Worm (Caenorhabditis elegans) whole organism, dauer: ENCODE data around the gene hda-11.

ENCODE experiments used
- unc-62 ChIP-seq: sonication (generic microtip); optimal IDR thresholded peaks from 2 replicates; lab custom pipeline; 2017; ENCODE audit warnings: missing biosample characterization, missing genetic modification reagents, missing genetic modification characterization

Gene hda-11

DNA sequence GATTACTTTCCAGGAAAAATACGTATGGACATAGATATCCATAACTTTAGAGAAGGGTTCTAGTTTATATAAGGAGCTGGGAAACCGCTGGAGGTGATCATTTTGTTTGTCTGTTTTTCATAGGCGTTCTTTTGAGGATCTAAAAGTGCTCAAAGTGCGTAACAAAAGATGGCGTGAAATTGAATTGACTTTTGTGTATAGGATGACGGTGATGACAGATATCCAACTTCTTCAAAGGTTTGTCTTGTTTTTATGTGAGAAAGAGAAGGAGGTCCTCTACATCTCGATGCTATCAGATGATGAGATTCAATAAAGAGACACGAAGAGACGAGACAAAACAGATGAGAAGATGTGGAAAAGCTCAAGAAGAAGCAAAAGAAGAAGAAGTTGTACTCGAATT, 9.3 kb upstream of the hda-11 start:
- no peak for TF ChIP-seq unc-62 (GFP tag; lab: Kevin White, UChicago)

DNA sequence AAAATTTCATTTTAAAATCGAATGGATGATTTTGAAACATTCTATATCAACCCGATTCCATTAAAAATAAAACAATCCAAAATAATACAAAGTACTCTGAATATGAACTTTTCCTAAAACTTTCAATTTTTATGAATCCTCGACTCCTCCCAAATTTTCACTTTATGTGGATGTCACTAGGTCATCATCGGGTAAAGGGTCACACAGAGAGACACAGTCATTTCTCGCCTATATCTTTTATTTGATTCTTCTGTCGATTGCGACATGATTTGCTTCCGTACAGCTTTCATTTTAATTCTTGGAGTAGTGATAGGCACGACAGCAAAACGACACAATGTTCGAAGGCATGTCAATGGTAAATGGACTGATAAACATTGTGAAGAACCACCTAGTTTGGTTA, 2.5 kb downstream of the hda-11 start, which contains the start of gene F25D1.3:
TSS of gene F25D1.3 (plus strand) at position 225 of the 400 bp plus-strand sequence.
- no peak for TF ChIP-seq unc-62 (GFP tag; lab: Kevin White, UChicago)

DNA sequence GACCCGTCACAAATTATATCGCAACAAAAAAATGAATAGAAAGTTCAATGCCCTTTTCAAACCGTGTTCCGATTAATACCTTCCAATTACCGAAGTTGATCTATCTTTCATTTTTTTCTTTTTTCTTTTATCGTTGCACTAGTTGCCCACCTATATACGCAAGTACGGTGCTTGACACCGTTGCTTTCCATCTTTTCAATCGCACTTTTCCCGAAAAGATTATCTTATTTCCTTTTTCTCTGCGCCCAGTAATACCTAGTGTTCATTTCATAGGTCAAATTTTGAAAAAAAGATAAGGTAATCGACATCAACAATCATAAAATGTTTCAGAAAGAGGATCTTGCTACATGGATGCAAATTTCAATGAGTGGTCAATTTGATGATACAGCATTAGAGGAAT, 3.6 kb downstream of the hda-11 start:
- TF ChIP-seq unc-62 (GFP tag; lab: Kevin White, UChicago): no peak

DNA sequence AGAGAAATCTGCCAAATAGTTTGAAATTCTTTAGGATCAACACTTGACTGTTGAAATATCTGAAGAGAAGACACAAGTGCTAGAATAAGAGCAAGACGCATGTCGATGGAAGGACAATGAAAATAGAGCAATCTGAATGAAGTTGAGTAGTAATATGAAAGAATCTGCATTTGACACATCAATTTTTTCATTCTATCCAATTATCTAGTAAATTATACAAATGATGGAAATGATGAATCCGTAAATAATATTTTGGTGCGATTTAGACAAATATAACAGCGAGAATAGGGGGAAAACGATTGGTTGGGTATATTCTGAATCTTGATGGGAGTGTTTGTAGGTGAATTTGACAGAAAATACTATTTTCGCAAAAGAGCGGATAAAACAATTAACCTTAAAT, 6.7 kb downstream of the hda-11 start, which contains the start of gene txt-10:
TSS of gene txt-10 (minus strand) at position 101 of the 400 bp plus-strand sequence.
- TF ChIP-seq unc-62 (GFP tag; lab: Kevin White, UChicago): no peak

DNA sequence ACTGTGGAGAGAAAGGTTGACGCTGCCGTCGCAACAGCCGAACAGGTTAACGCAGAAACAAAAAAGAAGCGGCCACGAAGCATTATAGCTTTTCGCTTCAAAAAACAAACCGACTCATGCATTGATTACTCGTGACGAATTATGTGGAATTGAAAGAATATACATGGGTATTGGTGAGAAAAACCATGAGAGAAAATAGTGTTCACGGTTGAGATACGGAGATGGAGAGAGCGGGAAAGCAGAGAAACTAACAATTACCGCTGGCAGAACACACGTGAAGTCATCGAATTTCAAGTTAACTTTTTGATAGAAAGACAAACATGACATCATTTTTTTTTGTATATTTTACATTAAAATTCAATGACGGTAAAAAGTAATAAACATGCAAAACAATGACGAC, 9.3 kb downstream of the hda-11 start:
- no peak for TF ChIP-seq unc-62 (GFP tag; lab: Kevin White, UChicago)

DNA sequence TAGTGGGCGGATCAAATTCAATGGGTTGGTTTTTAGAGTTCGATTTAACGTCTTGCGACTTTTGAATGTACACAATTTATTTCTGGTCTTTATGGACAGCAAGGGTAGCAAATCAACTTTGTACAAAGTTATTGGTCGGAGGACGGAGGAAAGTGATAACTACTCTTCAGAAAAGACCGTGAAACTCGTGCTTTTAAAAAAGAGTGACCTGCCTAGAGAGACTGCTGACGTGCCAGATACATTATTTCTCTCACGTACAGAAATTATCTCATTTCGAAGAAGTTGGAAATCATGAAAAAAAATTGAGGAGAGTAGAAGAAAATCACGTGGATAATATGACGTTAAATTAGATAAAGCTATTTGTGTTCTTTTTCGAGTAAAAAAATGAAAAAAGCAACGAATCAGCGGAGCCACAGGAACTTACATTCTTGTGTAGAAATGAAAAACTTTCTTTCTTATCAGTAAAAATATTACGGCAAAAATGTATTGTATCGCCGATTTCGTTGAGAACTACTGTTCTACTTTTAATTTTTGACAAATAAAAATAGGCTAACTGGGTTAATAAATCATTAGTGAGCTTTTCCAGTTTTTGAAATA, 10.2 kb downstream of the hda-11 start, which contains the start of gene ppm-1.A:
TSS of gene ppm-1.A (minus strand) at position 294 of the 597 bp plus-strand sequence.
- no peak for TF ChIP-seq unc-62 (GFP tag; lab: Kevin White, UChicago)

DNA sequence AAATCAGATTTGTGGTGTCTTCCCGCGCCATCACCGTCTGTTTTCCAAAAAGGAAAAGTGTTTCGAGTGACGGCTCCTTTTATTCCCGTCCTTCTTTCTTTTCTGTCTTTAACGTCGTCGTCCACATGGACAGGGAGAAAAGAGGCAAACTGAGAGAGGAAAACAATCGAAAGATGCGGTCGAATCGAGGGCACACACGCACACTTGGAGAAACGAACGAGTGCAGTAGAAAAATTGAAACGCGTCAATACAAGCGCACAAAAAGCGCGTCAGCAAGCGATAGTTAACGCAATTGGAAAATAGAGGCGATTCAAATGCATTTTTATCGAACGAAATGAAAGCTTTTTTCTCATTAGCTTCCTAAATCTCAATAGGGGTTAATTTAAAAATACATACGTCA, 10.8 kb downstream of the hda-11 start:
- TF ChIP-seq unc-62 (GFP tag; lab: Kevin White, UChicago): no peak

DNA sequence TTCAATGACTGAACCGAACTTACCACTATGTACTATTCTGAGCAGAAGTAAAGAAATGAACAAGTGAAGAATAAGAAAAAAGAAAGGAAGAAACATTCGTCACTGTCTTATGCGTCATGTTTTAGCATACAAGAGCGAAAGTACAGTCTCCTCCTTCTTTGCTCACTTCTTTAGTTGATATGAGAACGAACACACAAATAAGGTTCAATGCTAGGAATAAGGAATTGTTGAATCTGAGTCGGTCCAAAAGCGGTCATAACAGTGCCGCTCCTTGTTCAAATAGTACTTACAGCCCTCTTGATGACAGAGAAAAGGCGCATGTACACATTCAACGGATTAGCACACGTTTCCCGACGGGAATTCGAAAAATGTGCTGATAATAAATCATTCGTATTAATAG, 13.1 kb downstream of the hda-11 start, which contains the start of gene F25D1.8:
TSS of gene F25D1.8 (plus strand) at position 301 of the 400 bp plus-strand sequence.
- TF ChIP-seq unc-62 (GFP tag; lab: Kevin White, UChicago): no peak

DNA sequence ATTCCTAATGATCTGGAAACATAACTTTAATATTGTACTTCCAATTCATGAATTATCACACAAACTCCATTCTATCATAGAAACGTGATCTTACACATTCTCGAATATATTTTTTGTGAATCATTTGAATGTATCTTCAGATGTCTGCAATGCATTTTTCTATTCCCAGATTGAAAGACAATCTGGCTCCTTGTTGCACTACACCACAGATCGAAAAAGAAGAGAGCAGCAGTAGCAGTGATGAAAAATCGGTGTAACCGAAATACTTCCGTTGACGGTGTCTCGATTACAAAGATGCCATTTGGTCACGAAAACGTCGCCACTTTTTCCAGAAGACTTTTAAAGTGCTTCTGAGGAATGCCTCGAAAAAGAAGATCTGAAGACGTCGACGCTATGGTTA, 14.0 kb downstream of the hda-11 start, which contains the start of gene degt-1:
TSS of gene degt-1 (plus strand) at position 301 of the 400 bp plus-strand sequence.
- TF ChIP-seq unc-62 (GFP tag; lab: Kevin White, UChicago): no peak

DNA sequence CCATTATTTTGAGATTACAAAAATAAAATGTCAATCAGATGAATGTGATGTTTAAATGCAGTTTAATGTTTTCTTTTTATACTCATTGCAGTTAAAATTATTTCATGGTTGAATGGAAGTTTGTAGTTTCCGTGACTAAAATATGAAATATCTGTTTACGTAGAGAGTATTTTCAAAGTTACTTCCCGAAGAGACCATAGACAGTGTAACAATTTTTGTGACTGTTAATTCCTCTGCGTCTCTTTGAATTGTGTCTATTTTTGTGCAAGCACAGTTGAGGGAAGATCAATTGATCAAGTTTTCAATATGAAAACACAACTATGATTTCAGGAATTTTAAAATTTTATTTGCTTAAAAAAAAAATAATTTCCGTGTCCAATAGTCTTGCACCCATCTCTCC, 20.8 kb downstream of the hda-11 start, which contains the start of gene F25D1.5:
TSS of gene F25D1.5 (minus strand) at position 35 of the 400 bp plus-strand sequence.
- no peak for TF ChIP-seq unc-62 (GFP tag; lab: Kevin White, UChicago)

DNA sequence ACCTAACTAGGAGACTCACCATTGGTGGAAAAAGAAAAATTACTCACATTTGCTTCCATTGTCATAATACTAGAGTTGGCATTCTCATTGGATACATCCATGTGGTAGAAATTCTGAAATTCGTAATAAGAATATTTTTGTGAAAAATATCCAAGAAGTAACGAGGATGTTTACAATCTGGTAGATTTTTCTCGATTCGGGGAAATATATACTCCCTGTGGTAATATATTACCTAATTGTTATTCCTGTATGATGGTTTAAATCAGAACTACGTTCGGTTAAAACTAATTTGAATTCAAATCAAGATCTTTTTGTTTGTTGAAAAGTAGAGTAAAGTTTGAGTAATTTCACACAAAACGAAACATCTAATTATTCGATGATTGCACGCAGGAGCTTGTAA, 23.0 kb downstream of the hda-11 start, which contains the start of gene srd-34:
TSS of gene srd-34 (minus strand) at position 101 of the 400 bp plus-strand sequence.
- TF ChIP-seq unc-62 (GFP tag; lab: Kevin White, UChicago): no peak

DNA sequence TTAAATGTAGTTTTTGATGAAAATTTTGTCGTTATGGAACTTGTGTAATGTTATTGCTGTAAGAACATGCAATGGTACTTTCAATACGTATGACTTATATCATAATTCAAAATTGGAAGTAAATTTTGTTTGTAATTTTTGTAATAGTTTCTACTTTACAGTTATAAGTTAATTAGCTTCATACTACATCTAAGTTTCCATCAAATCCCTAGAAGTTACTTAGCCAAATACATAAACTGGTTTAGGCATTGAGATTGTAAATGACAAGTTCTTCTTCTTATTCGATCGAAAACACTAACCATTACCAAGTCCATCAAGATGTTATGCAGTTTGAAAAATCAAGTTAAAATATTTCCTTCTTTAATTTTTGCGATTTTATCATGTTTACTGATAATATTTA, 23.7 kb downstream of the hda-11 start, which contains the start of gene F32G8.2:
TSS of gene F32G8.2 (plus strand) at position 301 of the 400 bp plus-strand sequence.
- no peak for TF ChIP-seq unc-62 (GFP tag; lab: Kevin White, UChicago)

DNA sequence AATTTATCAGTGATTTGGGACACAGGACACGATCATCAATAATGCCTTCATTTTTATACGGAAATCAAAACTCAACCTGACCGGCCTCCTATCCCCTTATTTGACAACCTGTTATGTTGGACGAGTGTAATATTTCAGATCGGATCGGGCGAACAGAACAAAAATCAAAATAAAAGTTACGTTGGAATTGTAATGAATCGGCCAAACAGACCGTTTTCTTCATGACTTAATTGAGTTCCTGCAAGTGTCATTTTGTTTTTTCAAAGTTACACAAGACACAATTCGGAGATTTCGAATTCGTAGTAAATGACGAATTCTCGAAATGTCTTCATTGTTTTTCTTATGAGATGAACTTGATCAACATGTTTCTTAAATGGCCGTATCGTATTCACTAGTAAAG, 29.3 kb downstream of the hda-11 start, which contains the start of gene F32G8.3:
TSS of gene F32G8.3 (minus strand) at position 101 of the 400 bp plus-strand sequence.
- no peak for TF ChIP-seq unc-62 (GFP tag; lab: Kevin White, UChicago)

DNA sequence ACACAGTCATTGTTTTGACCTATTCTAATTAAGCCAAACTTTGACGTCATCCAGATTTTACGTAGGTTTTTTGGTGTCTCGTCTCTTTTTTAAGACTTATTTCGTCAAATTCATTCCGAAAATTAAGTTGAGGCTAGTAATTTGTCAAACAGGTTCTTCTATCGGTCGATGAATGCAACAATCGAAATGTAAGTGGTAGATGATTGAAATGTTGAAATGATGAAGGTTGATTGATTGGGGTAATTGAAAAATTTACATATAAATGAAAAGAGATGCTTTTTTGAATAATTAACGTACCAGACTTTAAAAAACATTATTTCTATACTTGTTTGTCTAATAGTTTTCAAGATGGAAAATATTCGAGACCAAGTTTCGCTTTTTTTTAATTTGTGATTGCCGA, 30.4 kb downstream of the hda-11 start:
- TF ChIP-seq unc-62 (GFP tag; lab: Kevin White, UChicago): no peak

DNA sequence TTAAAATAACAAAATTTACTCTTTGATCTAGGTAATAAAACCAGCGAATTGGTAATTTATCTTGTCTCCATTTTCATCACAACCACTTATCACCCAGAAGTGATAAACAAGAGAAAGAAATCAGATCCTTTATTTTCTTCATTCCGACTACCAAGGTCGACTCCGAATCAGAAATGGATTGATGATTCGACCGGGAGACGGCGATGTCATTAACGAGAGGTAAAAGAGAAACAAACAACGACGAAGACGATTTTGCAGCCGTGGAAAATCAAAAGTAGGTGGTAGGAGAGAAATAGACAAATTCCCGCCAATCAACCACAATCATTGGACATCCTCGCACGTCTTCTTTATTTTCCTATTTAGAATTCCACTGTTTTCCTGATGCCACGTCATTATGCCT, 31.1 kb downstream of the hda-11 start:
- no peak for TF ChIP-seq unc-62 (GFP tag; lab: Kevin White, UChicago)

DNA sequence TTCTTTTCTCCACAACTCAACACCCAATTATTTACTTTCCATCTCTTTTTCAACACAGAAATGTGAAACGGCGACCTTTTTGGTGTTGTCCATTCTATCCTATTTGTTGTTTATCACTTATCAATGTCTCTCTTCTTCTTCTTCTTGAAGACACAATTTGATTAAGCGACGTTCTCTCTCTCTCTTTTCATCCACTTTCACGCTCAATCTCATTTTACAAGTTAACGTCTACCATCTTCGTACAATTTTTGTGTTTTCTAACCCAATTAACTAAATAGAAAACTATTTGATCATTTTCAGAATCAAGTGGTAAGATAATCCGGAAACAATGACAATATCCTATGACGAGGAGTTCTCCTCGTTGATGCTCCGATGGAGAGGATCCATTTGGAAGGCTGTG, 31.7 kb downstream of the hda-11 start, which contains the start of gene best-14:
TSS of gene best-14 (plus strand) at position 301 of the 400 bp plus-strand sequence.
- TF ChIP-seq unc-62 (GFP tag; lab: Kevin White, UChicago): no peak

DNA sequence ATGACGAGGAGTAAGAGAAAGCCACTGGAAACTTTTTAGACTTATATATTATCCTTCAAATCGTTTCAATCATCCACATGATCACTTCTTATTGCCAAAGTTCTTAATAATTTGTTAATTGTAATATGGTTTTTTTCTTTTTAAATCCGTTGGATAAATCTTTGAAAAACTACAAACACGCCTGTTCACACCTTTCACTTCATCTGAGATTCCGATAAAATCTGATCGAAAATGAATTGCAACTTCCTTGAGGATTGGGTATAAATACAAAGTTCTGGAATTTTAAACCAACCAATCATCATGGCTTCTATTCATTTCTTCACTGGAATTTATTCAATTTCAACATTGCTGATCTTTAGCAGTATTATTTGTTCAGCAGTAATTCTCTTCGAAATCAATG, 34.6 kb downstream of the hda-11 start, which contains the start of gene col-152:
TSS of gene col-152 (plus strand) at position 301 of the 400 bp plus-strand sequence.
- TF ChIP-seq unc-62 (GFP tag; lab: Kevin White, UChicago): no peak
